Worm (Caenorhabditis elegans) whole organism, L2 larva: Measurements from ENCODE around the gene srbc-37.

Experiments used
- C34F6.9 ChIP-seq: fragments of 150-350 bp; optimal IDR thresholded peaks from 2 replicates; lab custom pipeline; 2014; ENCODE audit warnings: missing biosample characterization, missing genetic modification characterization
- F13H6.1 ChIP-seq: sonication (generic microtip); optimal IDR thresholded peaks from 2 replicates; lab custom pipeline; 2016; ENCODE audit warnings: missing genetic modification characterization, missing compliant biosample characterization
- R02D3.7 ChIP-seq: fragments of 150-350 bp; optimal IDR thresholded peaks from 2 replicates; lab custom pipeline; 2014; ENCODE audit warnings: missing biosample characterization, missing genetic modification characterization
- alr-1 ChIP-seq: fragments of 150-350 bp; optimal IDR thresholded peaks from 2 replicates; lab custom pipeline; 2014; ENCODE audit warnings: missing biosample characterization, missing genetic modification characterization
- aly-2 ChIP-seq: fragments of 150-350 bp; optimal IDR thresholded peaks from 2 replicates; lab custom pipeline; 2014; ENCODE audit warnings: missing biosample characterization, missing genetic modification characterization
- blmp-1 ChIP-seq: sonication (generic microtip); optimal IDR thresholded peaks from 2 replicates; lab custom pipeline; 2017; ENCODE audit warnings: missing genetic modification characterization, mild to moderate bottlenecking, missing compliant biosample characterization, antibody characterized with exemption, moderate library complexity; ENCODE audit not compliant: insufficient read depth
- ceh-16 ChIP-seq: fragments of 150-350 bp; optimal IDR thresholded peaks from 2 replicates; lab custom pipeline; 2014; ENCODE audit warnings: missing biosample characterization, missing genetic modification characterization
- ceh-82 ChIP-seq: fragments of 150-350 bp; optimal IDR thresholded peaks from 2 replicates; lab custom pipeline; 2014; ENCODE audit warnings: missing biosample characterization, missing genetic modification characterization
- dmd-4 ChIP-seq: sonication (generic microtip); optimal IDR thresholded peaks from 2 replicates; lab custom pipeline; 2017; ENCODE audit warnings: missing biosample characterization, missing genetic modification characterization
- egl-27 ChIP-seq: sonication (generic microtip); optimal IDR thresholded peaks from 3 replicates; lab custom pipeline; 2017; ENCODE audit warnings: missing biosample characterization, missing genetic modification reagents, missing genetic modification characterization
- elt-1 ChIP-seq: fragments of 150-350 bp; optimal IDR thresholded peaks from 2 replicates; lab custom pipeline; 2014; ENCODE audit warnings: missing biosample characterization, missing genetic modification characterization
- elt-3 ChIP-seq: sonication (generic microtip); optimal IDR thresholded peaks from 2 replicates; lab custom pipeline; 2017; ENCODE audit warnings: missing biosample characterization, missing genetic modification characterization
- fos-1 ChIP-seq: fragments of 150-350 bp; optimal IDR thresholded peaks from 2 replicates; lab custom pipeline; 2014; ENCODE audit warnings: missing biosample characterization, missing genetic modification characterization
- gmeb-1 ChIP-seq: fragments of 150-350 bp; optimal IDR thresholded peaks from 2 replicates; lab custom pipeline; 2014; ENCODE audit warnings: missing biosample characterization, missing genetic modification characterization
- lin-11 ChIP-seq: fragments of 150-350 bp; sonication (generic microtip); optimal IDR thresholded peaks from 2 replicates; lab custom pipeline; 2014; ENCODE audit warnings: missing biosample characterization, missing genetic modification characterization, inconsistent platforms, mixed read lengths
- lin-13 ChIP-seq: fragments of 150-350 bp; optimal IDR thresholded peaks from 2 replicates; lab custom pipeline; 2014; ENCODE audit warnings: missing biosample characterization, missing genetic modification reagents, missing genetic modification characterization
- lin-39 ChIP-seq: fragments of 150-350 bp; optimal IDR thresholded peaks from 2 replicates; lab custom pipeline; 2014; ENCODE audit warnings: missing biosample characterization, missing genetic modification reagents, missing genetic modification characterization
- mab-5 ChIP-seq: fragments of 150-350 bp; optimal IDR thresholded peaks from 2 replicates; lab custom pipeline; 2014; ENCODE audit warnings: missing biosample characterization, missing genetic modification characterization
- mbf-1 ChIP-seq: sonication (generic microtip); optimal IDR thresholded peaks from 2 replicates; lab custom pipeline; 2017; ENCODE audit warnings: missing biosample characterization, missing genetic modification characterization
- mdl-1 ChIP-seq, 2 experiments: fragments of 150-350 bp in 1 of 2; sonication (generic microtip) in 1 of 2; optimal IDR thresholded peaks; 2 replicates each; lab custom pipeline; 2017; ENCODE audit warnings: missing biosample characterization in 2 of 2, missing genetic modification characterization in 2 of 2
- nhr-10 ChIP-seq: sonication (generic microtip); optimal IDR thresholded peaks from 2 replicates; lab custom pipeline; 2017; ENCODE audit warnings: missing biosample characterization, missing genetic modification characterization
- nhr-12 ChIP-seq: fragments of 150-350 bp; optimal IDR thresholded peaks from 2 replicates; lab custom pipeline; 2014; ENCODE audit warnings: missing biosample characterization, missing genetic modification characterization
- nhr-129 ChIP-seq: fragments of 150-350 bp; optimal IDR thresholded peaks from 2 replicates; lab custom pipeline; 2014; ENCODE audit warnings: missing biosample characterization, missing genetic modification characterization
- nhr-237 ChIP-seq: fragments of 150-350 bp; optimal IDR thresholded peaks from 2 replicates; lab custom pipeline; 2014; ENCODE audit warnings: missing biosample characterization, missing genetic modification characterization
- nhr-6 ChIP-seq: fragments of 150-350 bp; optimal IDR thresholded peaks from 2 replicates; lab custom pipeline; 2014; ENCODE audit warnings: missing biosample characterization, missing genetic modification characterization
- nhr-77 ChIP-seq: fragments of 150-350 bp; optimal IDR thresholded peaks from 2 replicates; lab custom pipeline; 2014; ENCODE audit warnings: missing biosample characterization, missing genetic modification characterization
- peb-1 ChIP-seq: fragments of 150-350 bp; optimal IDR thresholded peaks from 2 replicates; lab custom pipeline; 2014; ENCODE audit warnings: missing biosample characterization, missing genetic modification characterization
- sem-4 ChIP-seq: fragments of 150-350 bp; optimal IDR thresholded peaks from 2 replicates; lab custom pipeline; 2014; ENCODE audit warnings: missing biosample characterization, missing genetic modification reagents, missing genetic modification characterization
- skn-1 ChIP-seq: sonication (generic microtip); optimal IDR thresholded peaks from 2 replicates; lab custom pipeline; 2017; ENCODE audit warnings: missing biosample characterization, missing genetic modification characterization
- sma-3 ChIP-seq: sonication (generic microtip); optimal IDR thresholded peaks from 2 replicates; lab custom pipeline; 2016; ENCODE audit warnings: missing genetic modification reagents, missing genetic modification characterization, missing compliant biosample characterization
- sma-9 ChIP-seq, 2 experiments: fragments of 150-350 bp in 1 of 2; sonication (generic microtip) in 1 of 2; optimal IDR thresholded peaks; 2 replicates each; lab custom pipeline; 2014 to 2016; ENCODE audit warnings: missing genetic modification characterization in 2 of 2, mild to moderate bottlenecking in 1 of 2, missing biosample characterization in 1 of 2, missing compliant biosample characterization in 1 of 2, missing genetic modification reagents in 1 of 2, moderate library complexity in 1 of 2
- snpc-4 ChIP-seq: fragments of 150-350 bp; optimal IDR thresholded peaks from 2 replicates; lab custom pipeline; 2014; ENCODE audit warnings: missing biosample characterization, missing genetic modification characterization
- unc-62 ChIP-seq: fragments of 150-350 bp; optimal IDR thresholded peaks from 2 replicates; lab custom pipeline; 2014; ENCODE audit warnings: missing biosample characterization, missing genetic modification reagents, missing genetic modification characterization
- zag-1 ChIP-seq: fragments of 150-350 bp; optimal IDR thresholded peaks from 2 replicates; lab custom pipeline; 2014; ENCODE audit warnings: missing biosample characterization, missing genetic modification characterization
- ztf-1 ChIP-seq: fragments of 200-800 bp; sonication (Bioruptor generic); conservative IDR thresholded peaks from 2 replicates; pipeline ENCODE4 v1.3.6; 2022; ENCODE audit warnings: missing genetic modification characterization, missing compliant biosample characterization

Gene srbc-37

ce11 chrV:736171-736570 lies 33.8 kb downstream of the srbc-37 start, which contains the start of gene srj-25:
TSS of gene srj-25 (minus strand) at chrV:736271.
- TF ChIP-seq peb-1 (tag; lab: Kevin White, UChicago) (no peak), nhr-10 (tag; lab: Kevin White, UChicago) (no peak), unc-62 (no peak), alr-1 (tag; lab: Kevin White, UChicago) (no peak), sem-4 (tag; lab: Kevin White, UChicago) (no peak), C34F6.9 (no peak), nhr-237 (tag; lab: Kevin White, UChicago) (no peak), F13H6.1 (tag; lab: Kevin White, UChicago) (no peak), blmp-1 (tag; lab: Kevin White, UChicago) (no peak), egl-27 (tag; lab: Kevin White, UChicago) (no peak), lin-13 (GFP tag; lab: Kevin White, UChicago) (no peak), gmeb-1 (no peak), mdl-1 (tag; optimal IDR thresholded peaks at IDR 0.05; lab: Kevin White, UChicago) (no peak), sma-3 (GFP tag; lab: Kevin White, UChicago) (no peak)

DNA sequence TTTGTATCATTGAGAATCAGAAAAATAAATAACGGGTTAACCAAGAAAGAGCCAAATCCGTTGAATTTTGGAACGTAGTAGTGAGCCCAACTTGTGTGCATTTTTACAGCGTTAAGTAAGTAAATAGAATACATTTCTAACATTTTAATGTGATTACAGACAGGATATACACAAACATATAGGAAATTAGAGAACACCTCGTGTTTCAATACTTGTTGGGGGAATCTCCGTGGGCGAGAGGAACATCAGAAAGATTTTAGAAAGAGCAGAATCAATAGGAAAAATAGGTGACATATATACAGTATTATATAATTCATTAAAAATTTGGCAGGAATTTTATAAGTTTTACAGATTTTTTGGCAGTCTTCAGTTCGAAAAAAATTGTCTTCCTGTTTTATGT lies 36.4 kb downstream of the srbc-37 start, which contains the start of gene srj-24:
srj-24 (minus strand) TSS at position 101 of the 400 bp plus-strand sequence.
- TF ChIP-seq fos-1 (tag; lab: Kevin White, UChicago), result no peak
- TF ChIP-seq sma-9 (GFP tag; optimal IDR thresholded peaks at IDR 0.05; lab: Kevin White, UChicago), result no peak
- no peak for TF ChIP-seq sma-9 (tag; optimal IDR thresholded peaks at IDR 0.05; lab: Kevin White, UChicago)
- TF ChIP-seq C34F6.9, result no peak
- TF ChIP-seq ztf-1 (GFP tag; lab: Robert Waterston, UW), result no peak
- no peak for TF ChIP-seq blmp-1 (tag; lab: Kevin White, UChicago)
- no peak for TF ChIP-seq snpc-4 (tag; lab: Kevin White, UChicago)
- no peak for TF ChIP-seq nhr-237 (tag; lab: Kevin White, UChicago)
- TF ChIP-seq zag-1, result no peak
- no peak for TF ChIP-seq ceh-16 (tag; lab: Kevin White, UChicago)
- TF ChIP-seq nhr-129 (tag; lab: Kevin White, UChicago), result no peak
- no peak for TF ChIP-seq elt-3 (tag; lab: Kevin White, UChicago)
- no peak for TF ChIP-seq mab-5 (tag; lab: Kevin White, UChicago)
- no peak for TF ChIP-seq aly-2 (tag; lab: Kevin White, UChicago)
- no peak for TF ChIP-seq ceh-82
- no peak for TF ChIP-seq mbf-1 (tag; lab: Kevin White, UChicago)
- TF ChIP-seq lin-13 (GFP tag; lab: Kevin White, UChicago), result no peak
- no peak for TF ChIP-seq dmd-4 (tag; lab: Kevin White, UChicago)
- no peak for TF ChIP-seq nhr-6

ce11 chrV:741820-742219 lies 39.5 kb downstream of the srbc-37 start, which contains the start of gene C05E4.7:
TSS of gene C05E4.7 (plus strand) at chrV:742120.
- TF ChIP-seq nhr-12 (tag; lab: Kevin White, UChicago) (no peak), nhr-6 (no peak), dmd-4 (tag; lab: Kevin White, UChicago) (no peak), blmp-1 (tag; lab: Kevin White, UChicago) (no peak), R02D3.7 (tag; lab: Kevin White, UChicago) (no peak), lin-39 (tag; lab: Kevin White, UChicago) (no peak), sem-4 (tag; lab: Kevin White, UChicago) (no peak), elt-3 (tag; lab: Kevin White, UChicago) (no peak), ceh-16 (tag; lab: Kevin White, UChicago) (no peak), aly-2 (tag; lab: Kevin White, UChicago) (no peak), nhr-77 (tag; lab: Kevin White, UChicago) (no peak), gmeb-1 (no peak), mdl-1 (tag; optimal IDR thresholded peaks at IDR 0.05; lab: Kevin White, UChicago) (no peak), sma-9 (GFP tag; optimal IDR thresholded peaks at IDR 0.05; lab: Kevin White, UChicago) (no peak), sma-9 (tag; optimal IDR thresholded peaks at IDR 0.05; lab: Kevin White, UChicago) (no peak), skn-1 (tag; lab: Kevin White, UChicago) (no peak), nhr-129 (tag; lab: Kevin White, UChicago) (no peak), lin-11 (tag; lab: Kevin White, UChicago) (no peak), mbf-1 (tag; lab: Kevin White, UChicago) (no peak), peb-1 (tag; lab: Kevin White, UChicago) (no peak)
- TF ChIP-seq, all 48 proteins: peak for 0

- no peak for TF ChIP-seq sma-3 (GFP tag; lab: Kevin White, UChicago)
- TF ChIP-seq unc-62, result no peak
- no peak for TF ChIP-seq mab-5 (tag; lab: Kevin White, UChicago)
- TF ChIP-seq elt-1, result no peak
- no peak for TF ChIP-seq zag-1
- no peak for TF ChIP-seq F13H6.1 (tag; lab: Kevin White, UChicago)
- no peak for TF ChIP-seq nhr-237 (tag; lab: Kevin White, UChicago)
- TF ChIP-seq sma-9 (GFP tag; optimal IDR thresholded peaks at IDR 0.05; lab: Kevin White, UChicago), result no peak
- TF ChIP-seq sma-9 (tag; optimal IDR thresholded peaks at IDR 0.05; lab: Kevin White, UChicago), result no peak
- TF ChIP-seq blmp-1 (tag; lab: Kevin White, UChicago), result no peak
Measured at ce11 chrV:743348-743747, 41.0 kb downstream of the srbc-37 start, which contains the start of gene str-134. TSS of gene str-134 (plus strand) at chrV:743648.
